Comparison of ENCODE assay signal across 4 fruit fly cellular contexts in genomic region chrX:523179-523851, dm6.
A peak's percentile ranks its signal among the peaks of the same experiment; 100 is the strongest.
TF ChIP-seq lines count a peak whose summit lies in the region.

elav (minus strand) TSS chrX:523226.

TF ChIP-seq in whole organism, adult, 20 proteins besides CTCF, POLR2A, EP300 and RAD21 (continued from another document):
- TF ChIP-seq CG11617 (GFP tag; optimal IDR thresholded peaks at IDR 0.05; lab: Kevin White, UChicago) (peak; percentile 98), Clk (GFP tag; optimal IDR thresholded peaks at IDR 0.05; lab: Kevin White, UChicago) (peak; percentile 83), CG12768 (GFP tag; optimal IDR thresholded peaks at IDR 0.05; lab: Kevin White, UChicago) (peak; percentile 97)

TF ChIP-seq in whole organism, embryonic, 481 proteins besides CTCF, POLR2A, EP300 and RAD21 (continued from another document and continues in another):
- TF ChIP-seq kay (GFP tag; optimal IDR thresholded peaks at IDR 0.05; lab: Kevin White, UChicago): peak; percentile 95
- peak; percentile 99 for TF ChIP-seq CG10147 (GFP tag; optimal IDR thresholded peaks at IDR 0.05; lab: Kevin White, UChicago)
- TF ChIP-seq CG32767 (GFP tag; IDR thresholded peaks at IDR 0.05; lab: Robert Waterston, UW): peak; percentile 99
- peak; percentile 97 for TF ChIP-seq CG10366 (GFP tag; IDR thresholded peaks at IDR 0.05; lab: Robert Waterston, UW)
- peak; percentile 99 for TF ChIP-seq Oli (tag; optimal IDR thresholded peaks at IDR 0.05; lab: Kevin White, UChicago)
- peak; percentile 95 for TF ChIP-seq CG6175 (GFP tag; IDR thresholded peaks at IDR 0.05; lab: Robert Waterston, UW)
- TF ChIP-seq CG13123 (GFP tag; optimal IDR thresholded peaks at IDR 0.05; lab: Kevin White, UChicago): peak; percentile 93
- no peak for TF ChIP-seq CG8478 (optimal IDR thresholded peaks at IDR 0.05; lab: Kevin White, UChicago)
- TF ChIP-seq gem (tag; optimal IDR thresholded peaks at IDR 0.05; lab: Kevin White, UChicago): peak; percentile 99
- TF ChIP-seq CG6854 (GFP tag; optimal IDR thresholded peaks at IDR 0.05; lab: Kevin White, UChicago): peak; percentile 99
- peak; percentile 99 for TF ChIP-seq CG4404 (GFP tag; IDR thresholded peaks at IDR 0.05; lab: Robert Waterston, UW)
- TF ChIP-seq zen (tag; optimal IDR thresholded peaks at IDR 0.05; lab: Kevin White, UChicago): peak; percentile 98
- TF ChIP-seq trh (GFP tag; optimal IDR thresholded peaks at IDR 0.05; lab: Kevin White, UChicago): peak; percentile 97
- peak; percentile 90 for TF ChIP-seq CG1024 (GFP tag; IDR thresholded peaks at IDR 0.05; lab: Robert Waterston, UW)
- peak; percentile 99 for TF ChIP-seq CG17829 (tag; optimal IDR thresholded peaks at IDR 0.05; lab: Kevin White, UChicago)
- peak; percentile 99 for TF ChIP-seq CG13424 (tag; optimal IDR thresholded peaks at IDR 0.05; lab: Kevin White, UChicago)
- no peak for TF ChIP-seq h (optimal IDR thresholded peaks at IDR 0.05; lab: Kevin White, UChicago)
- TF ChIP-seq Lhr (GFP tag; optimal IDR thresholded peaks at IDR 0.05; lab: Kevin White, UChicago): peak; percentile 94
- no peak for TF ChIP-seq sc (optimal IDR thresholded peaks at IDR 0.05; lab: Kevin White, UChicago)
- peak; percentile 97 for TF ChIP-seq sc (GFP tag; optimal IDR thresholded peaks at IDR 0.05; lab: Kevin White, UChicago)
- TF ChIP-seq mld (GFP tag; IDR thresholded peaks at IDR 0.05; lab: Robert Waterston, UW; ENCODE audit: partially characterized antibody): no peak
- TF ChIP-seq pum (GFP tag; optimal IDR thresholded peaks at IDR 0.05; lab: Kevin White, UChicago): peak; percentile 97
- peak; percentile 95 for TF ChIP-seq CHES-1-like (GFP tag; optimal IDR thresholded peaks at IDR 0.05; lab: Kevin White, UChicago)
- TF ChIP-seq Neu2 (GFP tag; optimal IDR thresholded peaks at IDR 0.05; lab: Kevin White, UChicago; ENCODE audit: borderline replicate concordance): peak; percentile 79
- peak; percentile 99 for TF ChIP-seq CG3281 (GFP tag; optimal IDR thresholded peaks at IDR 0.05; lab: Kevin White, UChicago)
- TF ChIP-seq ham (GFP tag; IDR thresholded peaks at IDR 0.05; lab: Robert Waterston, UW): peak; percentile 95
- peak; percentile 72 for TF ChIP-seq yki (optimal IDR thresholded peaks at IDR 0.05; lab: Kevin White, UChicago)
- peak; percentile 98 for TF ChIP-seq CG6765 (GFP tag; optimal IDR thresholded peaks at IDR 0.05; lab: Kevin White, UChicago)
- peak; percentile 23; the same call in 1 of the 2 replicates for TF ChIP-seq hbn (GFP tag; IDR thresholded peaks at IDR 0.05; lab: Robert Waterston, UW; ENCODE audit: partially characterized antibody)
- TF ChIP-seq CG15601 (tag; optimal IDR thresholded peaks at IDR 0.05; lab: Kevin White, UChicago): peak; percentile 98
- peak; percentile 98 for TF ChIP-seq tap (tag; optimal IDR thresholded peaks at IDR 0.05; lab: Kevin White, UChicago)
- TF ChIP-seq gce (GFP tag; IDR thresholded peaks at IDR 0.05; lab: Robert Waterston, UW): peak; percentile 92
- TF ChIP-seq Dip2 (GFP tag; IDR thresholded peaks at IDR 0.05; lab: Robert Waterston, UW): peak; percentile 78
- TF ChIP-seq CG16815 (GFP tag; optimal IDR thresholded peaks at IDR 0.05; lab: Kevin White, UChicago): peak; percentile 98
- TF ChIP-seq CG10565 (GFP tag; optimal IDR thresholded peaks at IDR 0.05; lab: Kevin White, UChicago): peak; percentile 75
- TF ChIP-seq z (GFP tag; IDR thresholded peaks at IDR 0.05; lab: Robert Waterston, UW): peak; percentile 82; the same call in 2 of the 3 replicates
- peak; percentile 96 for TF ChIP-seq CG30431 (GFP tag; optimal IDR thresholded peaks at IDR 0.05; lab: Kevin White, UChicago)
- peak; percentile 96 for TF ChIP-seq toy (GFP tag; IDR thresholded peaks at IDR 0.05; lab: Robert Waterston, UW)
- peak; percentile 99 for TF ChIP-seq dmrt99B (tag; optimal IDR thresholded peaks at IDR 0.05; lab: Kevin White, UChicago)
- TF ChIP-seq E2f1 (GFP tag; IDR thresholded peaks at IDR 0.05; lab: Robert Waterston, UW): peak; percentile 98
- TF ChIP-seq Deaf1 (tag; optimal IDR thresholded peaks at IDR 0.05; lab: Kevin White, UChicago): peak; percentile 88
- TF ChIP-seq psq (GFP tag; optimal IDR thresholded peaks at IDR 0.05; lab: Kevin White, UChicago): peak; percentile 95

TF ChIP-seq in whole organism, prepupa, 60 proteins besides CTCF, POLR2A, EP300 and RAD21 (continued from another document):
- TF ChIP-seq salr (GFP tag; optimal IDR thresholded peaks at IDR 0.05; lab: Kevin White, UChicago): peak; percentile 92 to 94
- peak; percentile 98 for TF ChIP-seq CG6163 (GFP tag; IDR thresholded peaks at IDR 0.05; lab: Robert Waterston, UW)
- peak; percentile 97 for TF ChIP-seq CG16779 (tag; optimal IDR thresholded peaks at IDR 0.05; lab: Kevin White, UChicago)
- TF ChIP-seq CG11294 (GFP tag; IDR thresholded peaks at IDR 0.05; lab: Robert Waterston, UW): peak; percentile 97
- peak; percentile 95 for TF ChIP-seq Ets21C (GFP tag; optimal IDR thresholded peaks at IDR 0.05; lab: Kevin White, UChicago)
- TF ChIP-seq Gug (GFP tag; IDR thresholded peaks at IDR 0.05; lab: Robert Waterston, UW): peak; percentile 98
- peak; percentile 97 for TF ChIP-seq CG10631 (GFP tag; optimal IDR thresholded peaks at IDR 0.05; lab: Kevin White, UChicago)
- TF ChIP-seq CG9139 (GFP tag; optimal IDR thresholded peaks at IDR 0.05; lab: Kevin White, UChicago): peak; percentile 96
- peak; percentile 96 for TF ChIP-seq CG7368 (GFP tag; optimal IDR thresholded peaks at IDR 0.05; lab: Kevin White, UChicago)
- peak; percentile 95 for TF ChIP-seq CG11902 (GFP tag; optimal IDR thresholded peaks at IDR 0.05; lab: Kevin White, UChicago)
- peak; percentile 98 for TF ChIP-seq Sox14 (GFP tag; optimal IDR thresholded peaks at IDR 0.05; lab: Kevin White, UChicago)
- TF ChIP-seq CG34406 (GFP tag; optimal IDR thresholded peaks at IDR 0.05; lab: Kevin White, UChicago): peak; percentile 97
- peak; percentile 98 for TF ChIP-seq lz (GFP tag; optimal IDR thresholded peaks at IDR 0.05; lab: Kevin White, UChicago)
- TF ChIP-seq vri (GFP tag; optimal IDR thresholded peaks at IDR 0.05; lab: Kevin White, UChicago): peak; percentile 97
- TF ChIP-seq OdsH (GFP tag; optimal IDR thresholded peaks at IDR 0.05; lab: Kevin White, UChicago): peak; percentile 98
- TF ChIP-seq ss (GFP tag; optimal IDR thresholded peaks at IDR 0.05; lab: Kevin White, UChicago): peak; percentile 98
- peak; percentile 98 for TF ChIP-seq esn (GFP tag; optimal IDR thresholded peaks at IDR 0.05; lab: Kevin White, UChicago)
- peak; percentile 98 for TF ChIP-seq CG32006 (GFP tag; optimal IDR thresholded peaks at IDR 0.05; lab: Kevin White, UChicago)
- peak; percentile 99 for TF ChIP-seq Met (GFP tag; optimal IDR thresholded peaks at IDR 0.05; lab: Kevin White, UChicago)
- peak; percentile 98 for TF ChIP-seq CG6854 (GFP tag; optimal IDR thresholded peaks at IDR 0.05; lab: Kevin White, UChicago)
- peak; percentile 96 for TF ChIP-seq CG4318 (GFP tag; optimal IDR thresholded peaks at IDR 0.05; lab: Kevin White, UChicago)
- peak; percentile 98 for TF ChIP-seq topi (GFP tag; optimal IDR thresholded peaks at IDR 0.05; lab: Kevin White, UChicago)
- TF ChIP-seq fd59A (GFP tag; optimal IDR thresholded peaks at IDR 0.05; lab: Kevin White, UChicago): peak; percentile 97
- TF ChIP-seq CG15336 (GFP tag; IDR thresholded peaks at IDR 0.05; lab: Robert Waterston, UW): peak; percentile 99
- TF ChIP-seq CG11762 (GFP tag; optimal IDR thresholded peaks at IDR 0.05; lab: Kevin White, UChicago; ENCODE audit: insufficient read depth): peak; percentile 97
- peak; percentile 97 for TF ChIP-seq CG8319 (GFP tag; optimal IDR thresholded peaks at IDR 0.05; lab: Kevin White, UChicago)
- peak; percentile 98 for TF ChIP-seq Sox102F (GFP tag; optimal IDR thresholded peaks at IDR 0.05; lab: Kevin White, UChicago)
- peak; percentile 13 for TF ChIP-seq Hr38 (GFP tag; optimal IDR thresholded peaks at IDR 0.05; lab: Kevin White, UChicago)
- TF ChIP-seq CG3032 (tag; optimal IDR thresholded peaks at IDR 0.05; lab: Kevin White, UChicago): peak; percentile 98
- TF ChIP-seq Smox (GFP tag; optimal IDR thresholded peaks at IDR 0.05; lab: Kevin White, UChicago): peak; percentile 98
- peak; percentile 94 for TF ChIP-seq fd85E (GFP tag; optimal IDR thresholded peaks at IDR 0.05; lab: Kevin White, UChicago)
- TF ChIP-seq eg (GFP tag; IDR thresholded peaks at IDR 0.05; lab: Robert Waterston, UW): peak; percentile 98
- TF ChIP-seq dsx (GFP tag; optimal IDR thresholded peaks at IDR 0.05; lab: Kevin White, UChicago; ENCODE audit: poor library complexity, severe bottlenecking): peak; percentile 96
- peak; percentile 98 for TF ChIP-seq CG6792 (GFP tag; optimal IDR thresholded peaks at IDR 0.05; lab: Kevin White, UChicago)
- peak; percentile 98 for TF ChIP-seq net (GFP tag; optimal IDR thresholded peaks at IDR 0.05; lab: Kevin White, UChicago)
- TF ChIP-seq CG3919 (GFP tag; optimal IDR thresholded peaks at IDR 0.05; lab: Kevin White, UChicago): peak; percentile 97
- TF ChIP-seq acj6 (GFP tag; optimal IDR thresholded peaks at IDR 0.05; lab: Kevin White, UChicago): peak; percentile 98
- peak; percentile 88 for TF ChIP-seq fkh (GFP tag; optimal IDR thresholded peaks at IDR 0.05; lab: Kevin White, UChicago)
- peak; percentile 93 for TF ChIP-seq Blimp-1 (GFP tag; optimal IDR thresholded peaks at IDR 0.05; lab: Kevin White, UChicago)
- TF ChIP-seq svp (GFP tag; lab: Kevin White, UChicago): peak; percentile 98
- TF ChIP-seq Eip78C (GFP tag; lab: Kevin White, UChicago): peak; percentile 99

TF ChIP-seq in whole organism, wandering third instar larva, 38 proteins besides CTCF, POLR2A, EP300 and RAD21 (continued from another document):
- TF ChIP-seq h (GFP tag; optimal IDR thresholded peaks at IDR 0.05; lab: Kevin White, UChicago): peak; percentile 99
- TF ChIP-seq Dif (GFP tag; optimal IDR thresholded peaks at IDR 0.05; lab: Kevin White, UChicago; ENCODE audit: partially characterized antibody): peak; percentile 75
- peak; percentile 98 for TF ChIP-seq ey (GFP tag; optimal IDR thresholded peaks at IDR 0.05; lab: Kevin White, UChicago)
- TF ChIP-seq N (GFP tag; optimal IDR thresholded peaks at IDR 0.05; lab: Kevin White, UChicago): no peak
- TF ChIP-seq woc (GFP tag; optimal IDR thresholded peaks at IDR 0.05; lab: Kevin White, UChicago): peak; percentile 94
- peak; percentile 82 for TF ChIP-seq Jra (GFP tag; optimal IDR thresholded peaks at IDR 0.05; lab: Kevin White, UChicago)
- TF ChIP-seq usp (GFP tag; optimal IDR thresholded peaks at IDR 0.05; lab: Kevin White, UChicago): no peak
- peak; percentile 98 for TF ChIP-seq br (GFP tag; optimal IDR thresholded peaks at IDR 0.05; lab: Kevin White, UChicago)
- TF ChIP-seq GATAd (GFP tag; optimal IDR thresholded peaks at IDR 0.05; lab: Kevin White, UChicago): peak; percentile 58
- peak; percentile 97 for TF ChIP-seq dmrt93B (GFP tag; optimal IDR thresholded peaks at IDR 0.05; lab: Kevin White, UChicago)
- TF ChIP-seq jim (GFP tag; optimal IDR thresholded peaks at IDR 0.05; lab: Kevin White, UChicago): no peak
- TF ChIP-seq CG9705 (GFP tag; optimal IDR thresholded peaks at IDR 0.05; lab: Kevin White, UChicago): peak; percentile 99
